Worm (Caenorhabditis elegans) whole organism, late embryonic: ENCODE results near the gene ndua-5.

ENCODE experiments used
- C38D4.7 ChIP-seq: fragments of 200-800 bp; sonication (Bioruptor generic); optimal IDR thresholded peaks from 2 replicates; lab custom pipeline; 2018; ENCODE audit warnings: mild to moderate bottlenecking, missing genetic modification characterization, moderate library complexity, missing compliant biosample characterization
- ceh-30 ChIP-seq: fragments of 150-350 bp; optimal IDR thresholded peaks from 2 replicates; lab custom pipeline; 2014; ENCODE audit warnings: missing biosample characterization, missing genetic modification characterization
- ceh-9 ChIP-seq: sonication (generic microtip); optimal IDR thresholded peaks from 2 replicates; lab custom pipeline; 2016; ENCODE audit warnings: mild to moderate bottlenecking, missing genetic modification characterization, inconsistent platforms, missing compliant biosample characterization
- ets-4 ChIP-seq: sonication (generic microtip); optimal IDR thresholded peaks from 2 replicates; lab custom pipeline; 2016; ENCODE audit warnings: missing genetic modification characterization, missing compliant biosample characterization
- fax-1 ChIP-seq: sonication (generic microtip); optimal IDR thresholded peaks from 2 replicates; lab custom pipeline; 2016; ENCODE audit warnings: missing genotype, missing genetic modification characterization, missing compliant biosample characterization
- hlh-30 ChIP-seq: sonication (generic microtip); optimal IDR thresholded peaks from 2 replicates; lab custom pipeline; 2017; ENCODE audit warnings: antibody characterized with exemption, missing genetic modification characterization, missing compliant biosample characterization; ENCODE audit not compliant: insufficient read depth
- mec-3 ChIP-seq: sonication (generic microtip); optimal IDR thresholded peaks from 2 replicates; lab custom pipeline; 2016; ENCODE audit warnings: borderline replicate concordance, missing genetic modification characterization, missing compliant biosample characterization
- pax-1 ChIP-seq: fragments of 150-350 bp; optimal IDR thresholded peaks from 2 replicates; lab custom pipeline; 2014; ENCODE audit warnings: missing biosample characterization, missing genetic modification characterization
- pha-4 ChIP-seq: fragments of 150-350 bp; optimal IDR thresholded peaks from 2 replicates; lab custom pipeline; 2018; ENCODE audit warnings: missing biosample characterization, missing genetic modification reagents, missing genetic modification characterization
- tbx-2 ChIP-seq: sonication (generic microtip); optimal IDR thresholded peaks from 2 replicates; lab custom pipeline; 2016; ENCODE audit warnings: missing genetic modification characterization, missing compliant biosample characterization
- ztf-16 ChIP-seq: sonication (generic microtip); optimal IDR thresholded peaks from 2 replicates; lab custom pipeline; 2017; ENCODE audit warnings: missing genetic modification characterization, missing compliant biosample characterization

- no peak for TF ChIP-seq ceh-9
- no peak for TF ChIP-seq mec-3 (tag; lab: Kevin White, UChicago)
- TF ChIP-seq pha-4 (tag; lab: Kevin White, UChicago), result no peak
- TF ChIP-seq tbx-2 (tag; lab: Kevin White, UChicago), result no peak
- TF ChIP-seq ets-4 (tag; lab: Kevin White, UChicago), result no peak
- no peak for TF ChIP-seq C38D4.7 (GFP tag; lab: Kevin White, UChicago)
- no peak for TF ChIP-seq pax-1 (tag; lab: Kevin White, UChicago)
- TF ChIP-seq hlh-30 (tag; lab: Kevin White, UChicago), result no peak
- no peak for TF ChIP-seq ceh-30 (tag; lab: Kevin White, UChicago)
- no peak for TF ChIP-seq ztf-16 (tag; lab: Kevin White, UChicago)
- no peak for TF ChIP-seq fax-1 (tag; lab: Kevin White, UChicago)
Measured at ce11 chrIV:9545986-9546385, 21.3 kb upstream of the ndua-5 start, which contains the start of gene T05A1.5.
